Worm (Caenorhabditis elegans) whole organism, mixed stage, embryonic: ENCODE results near the gene F41B5.12.

ENCODE experiments used
- M03D4.4 ChIP-seq: sonication (generic microtip); optimal IDR thresholded peaks from 2 replicates; lab custom pipeline; 2017; ENCODE audit warnings: mild to moderate bottlenecking, missing genetic modification characterization, missing compliant biosample characterization
- bed-3 ChIP-seq: fragments of 200-800 bp; sonication (Bioruptor generic); optimal IDR thresholded peaks from 3 replicates; lab custom pipeline; 2018; ENCODE audit warnings: mild to moderate bottlenecking, missing genetic modification characterization, moderate library complexity, missing compliant biosample characterization
- blmp-1 ChIP-seq: fragments of 150-350 bp; optimal IDR thresholded peaks from 2 replicates; lab custom pipeline; 2014; ENCODE audit warnings: missing biosample characterization, missing genetic modification characterization
- ceh-39 ChIP-seq: fragments of 150-350 bp; optimal IDR thresholded peaks from 2 replicates; lab custom pipeline; 2014; ENCODE audit warnings: missing biosample characterization, missing genetic modification characterization
- ceh-43 ChIP-seq: fragments of 200-800 bp; sonication (Bioruptor generic); optimal IDR thresholded peaks from 2 replicates; lab custom pipeline; 2018; ENCODE audit warnings: mild to moderate bottlenecking, missing genetic modification characterization, moderate library complexity, missing compliant biosample characterization
- ceh-83 ChIP-seq: fragments of 200-800 bp; sonication (Bioruptor generic); optimal IDR thresholded peaks from 2 replicates; lab custom pipeline; 2018; ENCODE audit warnings: mild to moderate bottlenecking, missing genetic modification characterization, missing compliant biosample characterization
- ces-1 ChIP-seq: fragments of 150-350 bp; optimal IDR thresholded peaks from 2 replicates; lab custom pipeline; 2014; ENCODE audit warnings: missing biosample characterization, missing genetic modification reagents, missing genetic modification characterization
- cnd-1 ChIP-seq: fragments of 200-800 bp; sonication (Bioruptor generic); optimal IDR thresholded peaks from 2 replicates; lab custom pipeline; 2018; ENCODE audit warnings: mild to moderate bottlenecking, missing genetic modification characterization, missing compliant biosample characterization
- drap-1 ChIP-seq: fragments of 200-800 bp; sonication (Bioruptor generic); optimal IDR thresholded peaks from 3 replicates; lab custom pipeline; 2018; ENCODE audit warnings: mild to moderate bottlenecking, missing genetic modification characterization, missing compliant biosample characterization
- elt-1 ChIP-seq: sonication (generic microtip); optimal IDR thresholded peaks from 2 replicates; lab custom pipeline; 2017; ENCODE audit warnings: missing genetic modification characterization, mild to moderate bottlenecking, missing compliant biosample characterization, antibody characterized with exemption, moderate library complexity, borderline replicate concordance; ENCODE audit not compliant: insufficient read depth
- elt-3 ChIP-seq: fragments of 150-350 bp; optimal IDR thresholded peaks from 2 replicates; lab custom pipeline; 2014; ENCODE audit warnings: missing biosample characterization, missing genetic modification characterization
- flh-1 ChIP-seq: fragments of 200-800 bp; sonication (Bioruptor generic); optimal IDR thresholded peaks from 2 replicates; lab custom pipeline; 2018; ENCODE audit warnings: mild to moderate bottlenecking, missing genetic modification characterization, moderate library complexity, missing compliant biosample characterization
- ham-2 ChIP-seq: fragments of 200-800 bp; sonication (Bioruptor generic); optimal IDR thresholded peaks from 2 replicates; lab custom pipeline; 2018; ENCODE audit warnings: mild to moderate bottlenecking, missing genetic modification characterization, missing compliant biosample characterization
- hlh-1 ChIP-seq: fragments of 150-350 bp; optimal IDR thresholded peaks from 2 replicates; lab custom pipeline; 2014; ENCODE audit warnings: missing biosample characterization, missing genetic modification reagents, missing genetic modification characterization
- lin-13 ChIP-seq: fragments of 150-350 bp; optimal IDR thresholded peaks from 2 replicates; lab custom pipeline; 2014; ENCODE audit warnings: missing biosample characterization, missing genetic modification characterization
- lsy-2 ChIP-seq: fragments of 150-350 bp; optimal IDR thresholded peaks from 2 replicates; lab custom pipeline; 2014; ENCODE audit warnings: missing biosample characterization, missing genetic modification characterization
- mab-5 ChIP-seq: fragments of 150-350 bp; optimal IDR thresholded peaks from 2 replicates; lab custom pipeline; 2014; ENCODE audit warnings: missing biosample characterization, missing genetic modification characterization
- mep-1 ChIP-seq: fragments of 150-350 bp; optimal IDR thresholded peaks from 2 replicates; lab custom pipeline; 2017; ENCODE audit warnings: missing biosample characterization, missing genetic modification reagents, missing genetic modification characterization, inconsistent platforms
- mls-2 ChIP-seq: sonication (generic microtip); optimal IDR thresholded peaks from 2 replicates; lab custom pipeline; 2016; ENCODE audit warnings: mild to moderate bottlenecking, missing genetic modification characterization, moderate library complexity, missing compliant biosample characterization
- nhr-12 ChIP-seq: fragments of 150-350 bp; optimal IDR thresholded peaks from 2 replicates; lab custom pipeline; 2014; ENCODE audit warnings: missing biosample characterization, missing genetic modification characterization
- nhr-2 ChIP-seq: fragments of 150-350 bp; optimal IDR thresholded peaks from 2 replicates; lab custom pipeline; 2014; ENCODE audit warnings: missing biosample characterization, missing genetic modification characterization
- nhr-237 ChIP-seq: fragments of 150-350 bp; optimal IDR thresholded peaks from 2 replicates; lab custom pipeline; 2014; ENCODE audit warnings: missing biosample characterization, missing genetic modification characterization
- nhr-76 ChIP-seq: sonication (generic microtip); optimal IDR thresholded peaks from 2 replicates; lab custom pipeline; 2017; ENCODE audit warnings: missing biosample characterization, missing genetic modification characterization
- pha-4 ChIP-seq: fragments of 150-350 bp; optimal IDR thresholded peaks from 2 replicates; lab custom pipeline; 2018; ENCODE audit warnings: missing biosample characterization, missing genetic modification reagents, missing genetic modification characterization
- sem-2 ChIP-seq: fragments of 200-800 bp; sonication (Bioruptor generic); optimal IDR thresholded peaks from 2 replicates; lab custom pipeline; 2018; ENCODE audit warnings: mild to moderate bottlenecking, missing genetic modification characterization, missing compliant biosample characterization
- snpc-4 ChIP-seq: fragments of 150-350 bp; optimal IDR thresholded peaks from 2 replicates; lab custom pipeline; 2014; ENCODE audit warnings: missing biosample characterization, missing genetic modification characterization
- sptf-1 ChIP-seq: sonication (generic microtip); optimal IDR thresholded peaks from 2 replicates; lab custom pipeline; 2017; ENCODE audit warnings: mild to moderate bottlenecking, missing genetic modification characterization, moderate library complexity, missing compliant biosample characterization
- tbx-8 ChIP-seq: fragments of 200-800 bp; sonication (Bioruptor generic); optimal IDR thresholded peaks from 2 replicates; lab custom pipeline; 2018; ENCODE audit warnings: mild to moderate bottlenecking, missing genetic modification characterization, moderate library complexity, missing compliant biosample characterization
- unc-39 ChIP-seq: fragments of 150-350 bp; optimal IDR thresholded peaks from 2 replicates; lab custom pipeline; 2014; ENCODE audit warnings: missing biosample characterization, missing genetic modification characterization
- unc-62 ChIP-seq: fragments of 150-350 bp; optimal IDR thresholded peaks from 2 replicates; lab custom pipeline; 2014; ENCODE audit warnings: missing biosample characterization, missing genetic modification reagents, missing genetic modification characterization
- zip-8 ChIP-seq: fragments of 150-350 bp; optimal IDR thresholded peaks from 2 replicates; lab custom pipeline; 2014; ENCODE audit warnings: missing biosample characterization, missing genetic modification characterization
- ztf-11 ChIP-seq: fragments of 150-350 bp; optimal IDR thresholded peaks from 2 replicates; lab custom pipeline; 2014; ENCODE audit warnings: missing biosample characterization, missing genetic modification characterization

The F41B5.12 gene

DNA sequence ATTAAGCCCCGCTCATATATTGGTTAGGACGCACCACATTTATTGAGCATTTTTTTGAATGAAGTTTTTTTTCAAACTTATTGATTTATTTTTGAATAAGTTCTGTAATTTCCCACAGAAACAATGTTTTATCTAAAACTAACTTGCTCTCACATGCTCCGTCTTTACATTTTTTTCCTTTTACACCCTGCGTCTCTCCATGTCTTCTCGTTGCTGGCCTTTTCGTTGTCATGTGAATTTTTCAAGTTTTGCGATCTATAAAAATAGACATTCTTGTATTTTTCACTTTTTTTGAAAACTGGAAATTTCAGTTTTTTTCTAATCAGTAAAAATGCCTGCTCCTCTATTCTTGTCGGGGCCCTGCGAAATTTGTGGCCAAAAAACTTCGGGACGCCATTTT, 29.8 kb upstream of the F41B5.12 start, which contains the start of gene nhr-134:
Gene nhr-134, plus strand, starts transcription at position 312 of the 400 bp plus-strand sequence.
- no peak for TF ChIP-seq tbx-8 (GFP tag; lab: Kevin White, UChicago)
- TF ChIP-seq ham-2 (GFP tag; lab: Kevin White, UChicago) = no peak
- TF ChIP-seq lin-13 (tag; lab: Kevin White, UChicago) = no peak
- no peak for TF ChIP-seq ztf-11 (tag; lab: Kevin White, UChicago)
- no peak for TF ChIP-seq mep-1 (tag; lab: Kevin White, UChicago)
- TF ChIP-seq elt-1 (tag; lab: Kevin White, UChicago) = no peak
- TF ChIP-seq mls-2 = no peak
- TF ChIP-seq ceh-39 (tag; lab: Kevin White, UChicago) = no peak
- TF ChIP-seq lsy-2 = no peak
- no peak for TF ChIP-seq nhr-12 (tag; lab: Kevin White, UChicago)
- no peak for TF ChIP-seq pha-4 (tag; lab: Kevin White, UChicago)
- no peak for TF ChIP-seq unc-62 (GFP tag; lab: Kevin White, UChicago)
- no peak for TF ChIP-seq M03D4.4 (tag; lab: Kevin White, UChicago)
- no peak for TF ChIP-seq unc-39
- no peak for TF ChIP-seq flh-1 (GFP tag; lab: Kevin White, UChicago)
- no peak for TF ChIP-seq ceh-83 (GFP tag; lab: Kevin White, UChicago)
- no peak for TF ChIP-seq blmp-1
- TF ChIP-seq nhr-76 (tag; lab: Kevin White, UChicago) = no peak
- no peak for TF ChIP-seq ces-1

DNA sequence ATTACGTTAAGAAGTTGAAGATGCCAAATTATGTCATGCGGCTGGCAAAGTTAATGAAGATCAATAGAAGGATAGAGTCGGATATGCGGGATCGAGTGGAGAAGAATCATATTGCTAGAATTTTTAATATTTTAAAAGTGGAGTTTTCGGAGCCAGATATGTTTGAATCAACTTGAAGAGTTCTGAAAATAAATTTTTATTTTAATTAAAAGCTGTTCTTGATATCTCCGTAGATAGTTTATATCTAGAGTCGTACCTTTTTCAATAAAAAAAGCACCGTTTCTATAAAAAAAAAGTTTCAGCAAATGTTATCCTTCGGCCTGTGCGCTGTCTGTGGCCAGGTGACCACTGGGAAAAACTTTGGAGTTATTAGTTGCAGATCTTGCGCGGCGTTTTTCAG, 27.6 kb upstream of the F41B5.12 start, which contains the start of gene nhr-96:
Gene nhr-96, plus strand, starts transcription at position 301 of the 400 bp plus-strand sequence.
- no peak for TF ChIP-seq zip-8 (tag; lab: Kevin White, UChicago)
- no peak for TF ChIP-seq nhr-76 (tag; lab: Kevin White, UChicago)
- no peak for TF ChIP-seq tbx-8 (GFP tag; lab: Kevin White, UChicago)
- TF ChIP-seq elt-1 (tag; lab: Kevin White, UChicago) = no peak
- no peak for TF ChIP-seq cnd-1 (tag; lab: Kevin White, UChicago)
- TF ChIP-seq unc-39 = no peak
- no peak for TF ChIP-seq nhr-237 (tag; lab: Kevin White, UChicago)
- no peak for TF ChIP-seq ces-1

DNA sequence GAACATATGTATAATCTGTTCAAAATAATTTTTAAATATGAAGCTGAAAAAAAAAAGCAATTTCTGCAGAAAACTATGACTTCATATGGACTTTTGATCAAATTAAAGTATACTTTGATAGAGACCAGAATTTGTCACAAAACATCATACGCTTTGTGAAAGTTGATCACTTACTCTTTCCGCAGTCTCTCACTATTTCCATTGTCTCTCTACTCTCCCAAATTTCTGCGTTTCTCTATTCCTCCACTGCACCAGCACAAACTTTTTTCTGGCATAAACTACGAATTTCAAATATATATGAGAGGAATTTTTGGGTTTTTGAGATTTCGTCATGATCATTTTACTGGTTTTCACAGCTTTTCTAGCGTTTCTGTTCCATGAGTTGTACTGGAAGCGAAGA, 24.9 kb upstream of the F41B5.12 start, which contains the start of gene cyp-33C4:
Gene cyp-33C4, plus strand, starts transcription at position 293 of the 400 bp plus-strand sequence.
- no peak for TF ChIP-seq sptf-1 (tag; lab: Kevin White, UChicago)
- no peak for TF ChIP-seq ceh-39 (tag; lab: Kevin White, UChicago)
- no peak for TF ChIP-seq nhr-237 (tag; lab: Kevin White, UChicago)

DNA sequence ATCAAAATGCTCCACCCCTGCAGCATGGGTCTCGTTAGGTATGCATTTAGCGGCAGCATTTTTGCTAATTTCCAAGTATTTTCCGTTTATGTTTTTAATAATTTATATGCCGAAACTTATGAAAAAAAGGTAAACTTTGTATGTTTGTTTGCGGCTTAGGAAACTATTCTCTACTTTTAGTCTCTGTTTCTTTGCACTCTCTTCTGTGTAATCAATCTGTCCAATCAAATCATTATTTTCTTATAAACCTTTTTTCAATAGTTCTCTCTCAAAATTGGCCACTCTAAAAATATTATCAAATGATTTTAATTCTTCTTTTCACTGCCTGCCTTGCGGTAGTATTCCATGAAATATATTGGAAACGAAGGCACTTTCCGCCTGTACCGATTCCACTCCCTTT, 22.7 kb upstream of the F41B5.12 start:
- TF ChIP-seq elt-3 (tag; lab: Kevin White, UChicago) (no peak), cnd-1 (tag; lab: Kevin White, UChicago) (no peak), bed-3 (GFP tag; lab: Kevin White, UChicago) (no peak), nhr-76 (tag; lab: Kevin White, UChicago) (no peak), drap-1 (GFP tag; lab: Kevin White, UChicago) (no peak), snpc-4 (tag; lab: Kevin White, UChicago) (no peak), sem-2 (GFP tag; lab: Kevin White, UChicago) (no peak), zip-8 (tag; lab: Kevin White, UChicago) (no peak), pha-4 (tag; lab: Kevin White, UChicago) (no peak), hlh-1 (tag; lab: Kevin White, UChicago) (no peak), ceh-39 (tag; lab: Kevin White, UChicago) (no peak), blmp-1 (no peak), elt-1 (tag; lab: Kevin White, UChicago) (no peak), ceh-43 (GFP tag; lab: Kevin White, UChicago) (no peak), sptf-1 (tag; lab: Kevin White, UChicago) (no peak), nhr-2 (tag; lab: Kevin White, UChicago) (no peak), flh-1 (GFP tag; lab: Kevin White, UChicago) (no peak), mab-5 (tag; lab: Kevin White, UChicago) (no peak), ztf-11 (tag; lab: Kevin White, UChicago) (no peak), nhr-12 (tag; lab: Kevin White, UChicago) (no peak)
- TF ChIP-seq, all 35 proteins: peak for 0
